Fruit fly (Drosophila melanogaster): ENCODE data around the gene Acbp4.

The Acbp4 gene

dm6 chr3L:7094020-7094419 lies 34.0 kb downstream of the Acbp4 start (continued):
- TF ChIP-seq amos (GFP tag; IDR thresholded peaks at IDR 0.05; ENCODE audit: partially characterized antibody) (peak; percentile 71), nerfin-2 (GFP tag; IDR thresholded peaks at IDR 0.05; ENCODE audit: partially characterized antibody) (peak; percentile 47), E2f2 (GFP tag; IDR thresholded peaks at IDR 0.05) (peak; percentile 97), bcd (GFP tag; optimal IDR thresholded peaks at IDR 0.05) (no peak), Neu2 (GFP tag; optimal IDR thresholded peaks at IDR 0.05; ENCODE audit: borderline replicate concordance) (no peak), CG9817 (tag; optimal IDR thresholded peaks at IDR 0.05) (no peak), CG34224 (GFP tag; IDR thresholded peaks at IDR 0.05; ENCODE audit: partially characterized antibody) (peak; percentile 56), emc (GFP tag; optimal IDR thresholded peaks at IDR 0.05) (no peak), tll (GFP tag; optimal IDR thresholded peaks at IDR 0.05) (no peak), CG6854 (GFP tag; optimal IDR thresholded peaks at IDR 0.05) (no peak), Xbp1 (GFP tag; optimal IDR thresholded peaks at IDR 0.05) (no peak), az2 (GFP tag; optimal IDR thresholded peaks at IDR 0.05) (no peak), CG2116 (GFP tag; optimal IDR thresholded peaks at IDR 0.05) (peak; percentile 77), CG15601 (tag; optimal IDR thresholded peaks at IDR 0.05) (no peak), Trl (optimal IDR thresholded peaks at IDR 0.05) (no peak), Trl (GFP tag; optimal IDR thresholded peaks at IDR 0.05) (no peak), CG11504 (tag; optimal IDR thresholded peaks at IDR 0.05) (no peak), CG12659 (GFP tag; optimal IDR thresholded peaks at IDR 0.05) (no peak), Bgb (GFP tag; IDR thresholded peaks at IDR 0.05; ENCODE audit: partially characterized antibody) (peak; percentile 73), tio (GFP tag; optimal IDR thresholded peaks at IDR 0.05) (no peak), CG11085 (GFP tag; IDR thresholded peaks at IDR 0.05) (no peak), hb (GFP tag; IDR thresholded peaks at IDR 0.05; ENCODE audit: partially characterized antibody) (peak; percentile 56; the same call in 1 of the 3 replicates), B-H2 (GFP tag; optimal IDR thresholded peaks at IDR 0.05) (no peak), oc (tag; optimal IDR thresholded peaks at IDR 0.05) (no peak), CG9876 (GFP tag; optimal IDR thresholded peaks at IDR 0.05) (no peak), CG18262 (tag; optimal IDR thresholded peaks at IDR 0.05) (no peak), knrl (GFP tag; IDR thresholded peaks at IDR 0.05; ENCODE audit: partially characterized antibody) (peak; percentile 63), gce (GFP tag; IDR thresholded peaks at IDR 0.05) (no peak), ato (GFP tag; IDR thresholded peaks at IDR 0.05; ENCODE audit: partially characterized antibody) (peak; percentile 58; the same call in 1 of the 2 replicates), Max (GFP tag; optimal IDR thresholded peaks at IDR 0.05) (no peak), h (optimal IDR thresholded peaks at IDR 0.05) (no peak), CG3065 (GFP tag; optimal IDR thresholded peaks at IDR 0.05) (no peak), pzg (GFP tag; optimal IDR thresholded peaks at IDR 0.05) (peak; percentile 24), slbo (GFP tag; IDR thresholded peaks at IDR 0.05) (no peak), Hr51 (GFP tag; optimal IDR thresholded peaks at IDR 0.05) (no peak), Hsf (GFP tag; optimal IDR thresholded peaks at IDR 0.05) (no peak), Dll (GFP tag; IDR thresholded peaks at IDR 0.05; ENCODE audit: partially characterized antibody) (peak; percentile 69), CG3726 (GFP tag; IDR thresholded peaks at IDR 0.05) (no peak), CG14710 (tag; optimal IDR thresholded peaks at IDR 0.05) (no peak), pan (optimal IDR thresholded peaks at IDR 0.05) (no peak), pan (GFP tag; optimal IDR thresholded peaks at IDR 0.05 in 1 of 2, IDR thresholded peaks at IDR 0.05 in 1 of 2) (no peak), Hr3 (GFP tag; optimal IDR thresholded peaks at IDR 0.05) (no peak), Hey (tag; optimal IDR thresholded peaks at IDR 0.05) (no peak), Dip3 (GFP tag; optimal IDR thresholded peaks at IDR 0.05) (no peak), croc (GFP tag; conservative IDR thresholded peaks at IDR 0.05) (no peak), Camta (GFP tag; optimal IDR thresholded peaks at IDR 0.05) (no peak), CG7928 (GFP tag; optimal IDR thresholded peaks at IDR 0.05) (peak; percentile 71), CG10654 (GFP tag; optimal IDR thresholded peaks at IDR 0.05) (no peak), sna (GFP tag; IDR thresholded peaks at IDR 0.05; ENCODE audit: partially characterized antibody) (0 out of 2 replicates have a peak, but pooled peaks have one; percentile 17), CG16813 (GFP tag; IDR thresholded peaks at IDR 0.05; ENCODE audit: partially characterized antibody) (peak; percentile 40; the same call in 1 of the 3 replicates)

Measured in whole organism, embryonic.